Worm (Caenorhabditis elegans): ENCODE data around the gene elt-7.

- TF ChIP-seq him-1 (tag; optimal IDR thresholded peaks at IDR 0.05), result no peak
- TF ChIP-seq dao-5 (tag; optimal IDR thresholded peaks at IDR 0.05), result no peak
- TF ChIP-seq W03F9.2 (tag; optimal IDR thresholded peaks at IDR 0.05), result no peak
Measured at ce11 chrV:4720884-4721464, 49.5 kb upstream of the elt-7 start.

Data from whole organism, L4/young adult.